Fruit fly (Drosophila melanogaster): ENCODE data around the gene CG10479.

dm6 chr3L:5989391-5990156 is 13.8 kb upstream of the CG10479 start:
- TF ChIP-seq Dll (optimal IDR thresholded peaks at IDR 0.05): no peak
- TF ChIP-seq psq (optimal IDR thresholded peaks at IDR 0.05): no peak
- no peak for TF ChIP-seq CG8478 (optimal IDR thresholded peaks at IDR 0.05)
- TF ChIP-seq EcR (GFP tag; optimal IDR thresholded peaks at IDR 0.05): no peak
- TF ChIP-seq pan (optimal IDR thresholded peaks at IDR 0.05): no peak

Data from whole organism.